Worm (Caenorhabditis elegans) whole organism, midembryonic: ENCODE data around the gene F30B5.11.

ENCODE experiments used
- T22C8.4 ChIP-seq: fragments of 200-800 bp; sonication (Bioruptor generic); IDR thresholded peaks from 2 replicates; pipeline ENCODE4 v1.3.6; 2022; ENCODE audit warnings: missing genetic modification characterization, missing compliant biosample characterization
- cog-1 ChIP-seq: sonication (generic microtip); optimal IDR thresholded peaks from 2 replicates; lab custom pipeline; 2016; ENCODE audit warnings: missing genetic modification characterization, missing compliant biosample characterization
- flt-1 ChIP-seq: fragments of 200-800 bp; sonication (Bioruptor generic); IDR thresholded peaks from 2 replicates; pipeline ENCODE4 v1.3.6; 2022; ENCODE audit warnings: missing genetic modification characterization, missing compliant biosample characterization
- klf-2 ChIP-seq: fragments of 200-800 bp; sonication (Bioruptor generic); conservative IDR thresholded peaks from 2 replicates; pipeline ENCODE4 v1.3.6; 2022; ENCODE audit warnings: missing genetic modification reagents, missing genetic modification characterization, missing compliant biosample characterization
- med-1 ChIP-seq: sonication (generic microtip); optimal IDR thresholded peaks from 2 replicates; lab custom pipeline; 2017; ENCODE audit warnings: missing genetic modification characterization, mild to moderate bottlenecking, missing compliant biosample characterization, antibody characterized with exemption, missing genetic modification reagents; ENCODE audit not compliant: insufficient read depth
- ref-1 ChIP-seq: fragments of 200-800 bp; sonication (Bioruptor generic); conservative IDR thresholded peaks from 2 replicates; pipeline ENCODE4 v1.3.6; 2022; ENCODE audit warnings: missing genetic modification reagents, missing genetic modification characterization, missing compliant biosample characterization
- tab-1 ChIP-seq: fragments of 200-800 bp; sonication (Bioruptor generic); IDR thresholded peaks from 2 replicates; pipeline ENCODE4 v1.3.6; 2022; ENCODE audit warnings: missing genetic modification characterization, missing compliant biosample characterization
- ztf-23 ChIP-seq: fragments of 200-800 bp; sonication (Bioruptor generic); IDR thresholded peaks from 2 replicates; pipeline ENCODE4 v1.3.6; 2022; ENCODE audit warnings: missing genetic modification reagents, missing genetic modification characterization, missing compliant biosample characterization
- ztf-29 ChIP-seq: fragments of 200-800 bp; sonication (Bioruptor generic); IDR thresholded peaks from 2 replicates; pipeline ENCODE4 v1.3.6; 2022; ENCODE audit warnings: missing genetic modification reagents, missing genetic modification characterization, missing compliant biosample characterization

Gene F30B5.11

ce11 chrIV:4247770-4248169 is 27.9 kb upstream of the F30B5.11 start, which contains the start of gene ama-1:
TSS of gene ama-1 (plus strand) at chrIV:4248070.
- TF ChIP-seq cog-1 (tag; lab: Kevin White, UChicago) (no peak), tab-1 (no peak)

ce11 chrIV:4247334-4247733 is 27.5 kb upstream of the F30B5.11 start:
- TF ChIP-seq T22C8.4 (GFP tag; lab: Robert Waterston, UW): no peak
- TF ChIP-seq ztf-29 (GFP tag; lab: Robert Waterston, UW): no peak
- no peak for TF ChIP-seq tab-1
- TF ChIP-seq ref-1: no peak
- no peak for TF ChIP-seq klf-2 (GFP tag; lab: Robert Waterston, UW)
- TF ChIP-seq med-1 (GFP tag; lab: Kevin White, UChicago): no peak
- no peak for TF ChIP-seq cog-1 (tag; lab: Kevin White, UChicago)
- TF ChIP-seq flt-1 (GFP tag; lab: Robert Waterston, UW): no peak
- no peak for TF ChIP-seq ztf-23 (GFP tag; lab: Robert Waterston, UW)

- no peak for TF ChIP-seq T22C8.4 (GFP tag; lab: Robert Waterston, UW)
- no peak for TF ChIP-seq flt-1 (GFP tag; lab: Robert Waterston, UW)
- no peak for TF ChIP-seq klf-2 (GFP tag; lab: Robert Waterston, UW)
- TF ChIP-seq tab-1: no peak
- TF ChIP-seq cog-1 (tag; lab: Kevin White, UChicago): no peak
These were observed 26.6 kb upstream of the F30B5.11 start, which contains the start of gene ttr-20 for ce11 chrIV:4246493-4246892. TSS of gene ttr-20 (plus strand) at chrIV:4246793.

- TF ChIP-seq flt-1 (GFP tag; lab: Robert Waterston, UW) (no peak), cog-1 (tag; lab: Kevin White, UChicago) (no peak), tab-1 (no peak), ztf-29 (GFP tag; lab: Robert Waterston, UW) (no peak)
These were observed 24.6 kb upstream of the F30B5.11 start, which contains the start of gene col-34 for ce11 chrIV:4244510-4244909. TSS of gene col-34 (minus strand) at chrIV:4244610.

ce11 chrIV:4243830-4244406 is 24.0 kb upstream of the F30B5.11 start:
- peak; percentile 5; the same call in 1 of the 2 replicates for TF ChIP-seq flt-1 (GFP tag; lab: Robert Waterston, UW)
- no peak for TF ChIP-seq med-1 (GFP tag; lab: Kevin White, UChicago)
- TF ChIP-seq tab-1: no peak
- no peak for TF ChIP-seq ztf-23 (GFP tag; lab: Robert Waterston, UW)
- no peak for TF ChIP-seq ztf-29 (GFP tag; lab: Robert Waterston, UW)

ce11 chrIV:4236671-4237070 is 16.8 kb upstream of the F30B5.11 start:
- no peak for TF ChIP-seq cog-1 (tag; lab: Kevin White, UChicago)
- no peak for TF ChIP-seq ref-1

ce11 chrIV:4236025-4236407 is 16.1 kb upstream of the F30B5.11 start:
- no peak for TF ChIP-seq tab-1
- TF ChIP-seq T22C8.4 (GFP tag; lab: Robert Waterston, UW): no peak
- TF ChIP-seq klf-2 (GFP tag; lab: Robert Waterston, UW): no peak
- TF ChIP-seq med-1 (GFP tag; lab: Kevin White, UChicago): no peak
- no peak for TF ChIP-seq ztf-23 (GFP tag; lab: Robert Waterston, UW)
- no peak for TF ChIP-seq flt-1 (GFP tag; lab: Robert Waterston, UW)
- no peak for TF ChIP-seq ref-1
- no peak for TF ChIP-seq cog-1 (tag; lab: Kevin White, UChicago)
- no peak for TF ChIP-seq ztf-29 (GFP tag; lab: Robert Waterston, UW)

- TF ChIP-seq cog-1 (tag; lab: Kevin White, UChicago): no peak
- no peak for TF ChIP-seq klf-2 (GFP tag; lab: Robert Waterston, UW)
- TF ChIP-seq med-1 (GFP tag; lab: Kevin White, UChicago): no peak
- no peak for TF ChIP-seq T22C8.4 (GFP tag; lab: Robert Waterston, UW)
- no peak for TF ChIP-seq ref-1
- TF ChIP-seq ztf-23 (GFP tag; lab: Robert Waterston, UW): no peak
- no peak for TF ChIP-seq tab-1
- no peak for TF ChIP-seq flt-1 (GFP tag; lab: Robert Waterston, UW)
- no peak for TF ChIP-seq ztf-29 (GFP tag; lab: Robert Waterston, UW)
These were observed 15.6 kb upstream of the F30B5.11 start, which contains the start of the genes zipt-2.2 and dpy-13 for ce11 chrIV:4235315-4236024. TSS of gene zipt-2.2 (minus strand) at chrIV:4235365. TSS of gene dpy-13 (plus strand) at chrIV:4235614.

ce11 chrIV:4227917-4228316 is 8.0 kb upstream of the F30B5.11 start, which contains the start of gene srbc-70:
TSS of gene srbc-70 (minus strand) at chrIV:4228017.
- TF ChIP-seq ztf-23 (GFP tag; lab: Robert Waterston, UW): no peak
- no peak for TF ChIP-seq flt-1 (GFP tag; lab: Robert Waterston, UW)
- no peak for TF ChIP-seq T22C8.4 (GFP tag; lab: Robert Waterston, UW)
- TF ChIP-seq cog-1 (tag; lab: Kevin White, UChicago): no peak
- TF ChIP-seq med-1 (GFP tag; lab: Kevin White, UChicago): no peak
- TF ChIP-seq ztf-29 (GFP tag; lab: Robert Waterston, UW): no peak
- no peak for TF ChIP-seq klf-2 (GFP tag; lab: Robert Waterston, UW)
- TF ChIP-seq tab-1: no peak
- TF ChIP-seq ref-1: no peak

ce11 chrIV:4225851-4226250 is 6.0 kb upstream of the F30B5.11 start, which contains the start of gene srbc-71:
TSS of gene srbc-71 (minus strand) at chrIV:4225951.
- TF ChIP-seq tab-1: no peak
- TF ChIP-seq med-1 (GFP tag; lab: Kevin White, UChicago): no peak
- TF ChIP-seq cog-1 (tag; lab: Kevin White, UChicago): no peak
- TF ChIP-seq ref-1: no peak
- TF ChIP-seq flt-1 (GFP tag; lab: Robert Waterston, UW): no peak
- TF ChIP-seq T22C8.4 (GFP tag; lab: Robert Waterston, UW): no peak
- no peak for TF ChIP-seq ztf-23 (GFP tag; lab: Robert Waterston, UW)
- no peak for TF ChIP-seq ztf-29 (GFP tag; lab: Robert Waterston, UW)
- no peak for TF ChIP-seq klf-2 (GFP tag; lab: Robert Waterston, UW)
